Worm (Caenorhabditis elegans): ENCODE data around the gene C05C8.1.

- TF ChIP-seq tbx-2 (tag; optimal IDR thresholded peaks at IDR 0.05) (no peak), zag-1 (tag; optimal IDR thresholded peaks at IDR 0.05) (no peak), pqm-1 (tag; optimal IDR thresholded peaks at IDR 0.05) (no peak), unc-62 (GFP tag; optimal IDR thresholded peaks at IDR 0.05) (no peak), daf-12 (tag; optimal IDR thresholded peaks at IDR 0.05) (no peak), nhr-12 (tag; optimal IDR thresholded peaks at IDR 0.05) (no peak), unc-39 (tag; optimal IDR thresholded peaks at IDR 0.05) (no peak), pha-4 (tag; optimal IDR thresholded peaks at IDR 0.05) (no peak), nhr-28 (tag; optimal IDR thresholded peaks at IDR 0.05) (no peak)
Measured at ce11 chrV:7193562-7193961, 46.0 kb upstream of the C05C8.1 start, which contains the start of gene F09G2.8.
